Fruit fly (Drosophila melanogaster) whole organism, embryonic: ENCODE measurements around the gene CG13449.

Experiments used
- Adf1 ChIP-seq: fragments of 200-800 bp; sonication (Bioruptor generic); IDR thresholded peaks from 2 replicates; pipeline ENCODE4 v1.3.6; 2022; ENCODE audit warnings: missing biosample characterization, missing genetic modification characterization
- Blimp-1 ChIP-seq: fragments of 200-800 bp; sonication (Bioruptor generic); optimal IDR thresholded peaks from 3 replicates; lab custom pipeline; 2018; ENCODE audit warnings: missing biosample characterization, missing genetic modification characterization, mild to moderate bottlenecking, moderate library complexity, missing genetic modification reagents
- CG10209 ChIP-seq: fragments of 200-800 bp; sonication (Bioruptor generic); optimal IDR thresholded peaks from 3 replicates; lab custom pipeline; 2017; ENCODE audit warnings: missing biosample characterization, mild to moderate bottlenecking, missing genetic modification characterization, missing genetic modification reagents
- CG10462 ChIP-seq: fragments of 200-800 bp; sonication (Bioruptor generic); optimal IDR thresholded peaks from 2 replicates; lab custom pipeline; 2016; ENCODE audit warnings: missing biosample characterization, missing genetic modification characterization
- CG11247 ChIP-seq: fragments of 200-800 bp; sonication (Bioruptor generic); IDR thresholded peaks from 2 replicates; pipeline ENCODE4 v1.3.6; 2022; ENCODE audit warnings: missing biosample characterization, missing genetic modification characterization
- CG1233 ChIP-seq: fragments of 200-800 bp; sonication (Bioruptor generic); optimal IDR thresholded peaks from 4 replicates; lab custom pipeline; 2018; ENCODE audit warnings: missing biosample characterization, mild to moderate bottlenecking, missing genetic modification characterization
- CG12391 ChIP-seq: fragments of 200-800 bp; sonication (Bioruptor generic); optimal IDR thresholded peaks from 3 replicates; lab custom pipeline; 2018; ENCODE audit warnings: missing biosample characterization, mild to moderate bottlenecking, missing genetic modification characterization, moderate library complexity
- CG12942 ChIP-seq: fragments of 200-800 bp; sonication (Bioruptor generic); optimal IDR thresholded peaks from 3 replicates; lab custom pipeline; 2016; ENCODE audit warnings: missing biosample characterization, missing genetic modification characterization
- CG1603 ChIP-seq: fragments of 200-800 bp; sonication (Bioruptor generic); optimal IDR thresholded peaks from 2 replicates; lab custom pipeline; 2019; ENCODE audit warnings: missing biosample characterization, mild to moderate bottlenecking, missing genetic modification characterization, moderate library complexity
- CG17328 ChIP-seq: fragments of 200-800 bp; sonication (Bioruptor generic); IDR thresholded peaks from 2 replicates; pipeline ENCODE4 v1.3.6; 2022; ENCODE audit warnings: missing biosample characterization, missing genetic modification characterization
- CG17568 ChIP-seq: fragments of 200-800 bp; sonication (Bioruptor generic); optimal IDR thresholded peaks from 2 replicates; lab custom pipeline; 2018; ENCODE audit warnings: missing biosample characterization, mild to moderate bottlenecking, missing genetic modification characterization, moderate library complexity
- CG17829 ChIP-seq: fragments of 200-800 bp; optimal IDR thresholded peaks from 2 replicates; lab custom pipeline; 2019; ENCODE audit warnings: missing biosample characterization, mild to moderate bottlenecking, missing genetic modification characterization, moderate library complexity
- CG18262 ChIP-seq: fragments of 200-800 bp; optimal IDR thresholded peaks from 3 replicates; lab custom pipeline; 2019; ENCODE audit warnings: missing biosample characterization, mild to moderate bottlenecking, missing genetic modification characterization, moderate library complexity
- CG2712 ChIP-seq: fragments of 200-800 bp; optimal IDR thresholded peaks from 3 replicates; lab custom pipeline; 2019; ENCODE audit warnings: missing biosample characterization, mild to moderate bottlenecking, missing genetic modification characterization, moderate library complexity
- CG43689 ChIP-seq: fragments of 200-800 bp; sonication (Bioruptor generic); IDR thresholded peaks from 2 replicates; pipeline ENCODE4 v1.3.6; 2022; ENCODE audit warnings: missing biosample characterization, missing genetic modification characterization
- CG4854 ChIP-seq: fragments of 200-800 bp; sonication (Bioruptor generic); optimal IDR thresholded peaks from 2 replicates; lab custom pipeline; 2016; ENCODE audit warnings: missing biosample characterization, missing genetic modification characterization, inconsistent platforms
- CG6813 ChIP-seq: fragments of 200-800 bp; sonication (Bioruptor generic); optimal IDR thresholded peaks from 2 replicates; lab custom pipeline; 2017; ENCODE audit warnings: missing biosample characterization, missing genetic modification characterization, mild to moderate bottlenecking, moderate library complexity, missing genetic modification reagents
- CG7839 ChIP-seq: fragments of 200-800 bp; sonication (Bioruptor generic); optimal IDR thresholded peaks from 3 replicates; lab custom pipeline; 2018; ENCODE audit warnings: missing biosample characterization, mild to moderate bottlenecking, missing genetic modification characterization, moderate library complexity
- CG8944 ChIP-seq: fragments of 200-800 bp; sonication (Bioruptor generic); optimal IDR thresholded peaks from 3 replicates; lab custom pipeline; 2016; ENCODE audit warnings: missing biosample characterization, missing genetic modification characterization
- Ets65A ChIP-seq: fragments of 200-800 bp; sonication (Bioruptor generic); peaks from one replicate; lab custom pipeline; 2016; ENCODE audit warnings: missing biosample characterization, missing genetic modification characterization
- Lhr ChIP-seq: fragments of 200-800 bp; sonication (Bioruptor generic); optimal IDR thresholded peaks from 3 replicates; lab custom pipeline; 2017; ENCODE audit warnings: mild to moderate bottlenecking, missing biosample characterization, missing genetic modification reagents, missing genetic modification characterization
- Med ChIP-seq: fragments of 200-800 bp; sonication (Bioruptor generic); peaks from one replicate; lab custom pipeline; 2016; ENCODE audit warnings: missing biosample characterization, missing genetic modification characterization, mild to moderate bottlenecking, inconsistent platforms, moderate library complexity
- Sox102F ChIP-seq: fragments of 200-800 bp; sonication (Bioruptor generic); optimal IDR thresholded peaks from 2 replicates; lab custom pipeline; 2018; ENCODE audit warnings: missing biosample characterization, mild to moderate bottlenecking, missing genetic modification characterization, moderate library complexity
- Ssrp ChIP-seq: fragments of 200-800 bp; sonication (Bioruptor generic); optimal IDR thresholded peaks from 2 replicates; lab custom pipeline; 2018; ENCODE audit warnings: missing biosample characterization, mild to moderate bottlenecking, missing genetic modification characterization, moderate library complexity
- Stat92E ChIP-seq, 3 experiments: fragments of >200 bp in 2 of 3; fragments of 200-800 bp in 1 of 3; sonication (Bioruptor generic) in 1 of 3; optimal IDR thresholded peaks; 2 replicates each; lab custom pipeline; 2017 to 2019; ENCODE audit warnings: missing biosample characterization in 3 of 3, missing genetic modification characterization in 3 of 3, mild to moderate bottlenecking in 1 of 3, moderate library complexity in 1 of 3
- Xrp1 ChIP-seq: fragments of 200-800 bp; sonication (Bioruptor generic); IDR thresholded peaks from 2 replicates; pipeline ENCODE4 v1.3.6; 2022; ENCODE audit warnings: missing biosample characterization, missing genetic modification characterization
- ab ChIP-seq: fragments of 200-800 bp; sonication (Bioruptor generic); optimal IDR thresholded peaks from 2 replicates; lab custom pipeline; 2016; ENCODE audit warnings: missing biosample characterization, missing genetic modification characterization
- bsh ChIP-seq, 2 experiments: fragments of 200-800 bp; sonication (Bioruptor generic); optimal IDR thresholded peaks; 2 replicates each; lab custom pipeline; 2017 to 2018; ENCODE audit warnings: mild to moderate bottlenecking in 2 of 2, missing biosample characterization in 2 of 2, missing genetic modification characterization in 2 of 2, moderate library complexity in 1 of 2
- croc ChIP-seq: fragments of 200-800 bp; sonication (Bioruptor generic); conservative IDR thresholded peaks from 3 replicates; pipeline ENCODE4 v1.3.6; 2022; ENCODE audit warnings: missing biosample characterization, missing genetic modification characterization
- dmrt11E ChIP-seq: fragments of 200-800 bp; sonication (Bioruptor generic); optimal IDR thresholded peaks from 3 replicates; lab custom pipeline; 2018; ENCODE audit warnings: missing biosample characterization, mild to moderate bottlenecking, missing genetic modification characterization, moderate library complexity
- ewg ChIP-seq: fragments of 200-800 bp; sonication (Bioruptor generic); optimal IDR thresholded peaks from 3 replicates; lab custom pipeline; 2017; ENCODE audit warnings: mild to moderate bottlenecking, missing biosample characterization, missing genetic modification reagents, missing genetic modification characterization
- eyg ChIP-seq: fragments of 200-800 bp; sonication (Bioruptor generic); optimal IDR thresholded peaks from 3 replicates; lab custom pipeline; 2016; ENCODE audit warnings: missing biosample characterization, missing genetic modification characterization
- gem ChIP-seq: fragments of 200-800 bp; sonication (Bioruptor generic); optimal IDR thresholded peaks from 2 replicates; lab custom pipeline; 2019; ENCODE audit warnings: missing biosample characterization, mild to moderate bottlenecking, missing genetic modification characterization, moderate library complexity
- grn ChIP-seq: fragments of 200-800 bp; sonication (Bioruptor generic); optimal IDR thresholded peaks from 3 replicates; lab custom pipeline; 2017; ENCODE audit warnings: missing biosample characterization, missing genetic modification characterization
- peb ChIP-seq: fragments of 200-800 bp; sonication (Bioruptor generic); IDR thresholded peaks from 2 replicates; pipeline ENCODE4 v1.3.6; 2022; ENCODE audit warnings: missing biosample characterization, missing genetic modification characterization
- prd ChIP-seq, 3 experiments: fragments of >200 bp in 2 of 3; fragments of 200-800 bp in 1 of 3; sonication (Bioruptor generic) in 1 of 3; optimal IDR thresholded peaks in 2 of 3; IDR thresholded peaks in 1 of 3; 2 replicates in 2 of 3; 3 replicates in 1 of 3; pipeline versions ENCODE4 v1.3.6 to Lab custom; 2017 to 2022; ENCODE audit warnings: missing biosample characterization in 1 of 3, missing genetic modification characterization in 1 of 3
- sc ChIP-seq, 3 experiments: fragments of >200 bp in 2 of 3; fragments of 200-800 bp in 1 of 3; sonication (Bioruptor generic) in 1 of 3; optimal IDR thresholded peaks; 2 replicates in 2 of 3; 3 replicates in 1 of 3; lab custom pipeline; 2017; ENCODE audit warnings: mild to moderate bottlenecking in 1 of 3, missing biosample characterization in 1 of 3, missing genetic modification characterization in 1 of 3, missing genetic modification reagents in 1 of 3
- sd ChIP-seq: fragments of 200-800 bp; sonication (Bioruptor generic); optimal IDR thresholded peaks from 3 replicates; lab custom pipeline; 2018; ENCODE audit warnings: missing biosample characterization, mild to moderate bottlenecking, missing genetic modification characterization, moderate library complexity
- sens ChIP-seq: fragments of 200-800 bp; sonication (Bioruptor generic); peaks from one replicate; lab custom pipeline; 2016; ENCODE audit warnings: missing biosample characterization, missing genetic modification characterization
- tll ChIP-seq, 2 experiments: fragments of 200-800 bp in 1 of 2; fragments of >200 bp in 1 of 2; sonication (Bioruptor generic) in 1 of 2; optimal IDR thresholded peaks; 2 replicates each; lab custom pipeline; 2017 to 2019; ENCODE audit warnings: missing biosample characterization in 2 of 2, missing genetic modification characterization in 2 of 2, mild to moderate bottlenecking in 1 of 2, moderate library complexity in 1 of 2
- trem ChIP-seq: fragments of 200-800 bp; optimal IDR thresholded peaks from 3 replicates; lab custom pipeline; 2019; ENCODE audit warnings: missing biosample characterization, mild to moderate bottlenecking, missing genetic modification characterization, moderate library complexity
- tup ChIP-seq: fragments of 200-800 bp; sonication (Bioruptor generic); optimal IDR thresholded peaks from 2 replicates; lab custom pipeline; 2016; ENCODE audit warnings: missing biosample characterization, mild to moderate bottlenecking, missing genetic modification characterization, moderate library complexity
- zen ChIP-seq: fragments of 200-800 bp; sonication (Bioruptor generic); optimal IDR thresholded peaks from 3 replicates; lab custom pipeline; 2018; ENCODE audit warnings: missing biosample characterization, mild to moderate bottlenecking, missing genetic modification characterization, moderate library complexity
- zen2 ChIP-seq: fragments of 200-800 bp; sonication (Bioruptor generic); IDR thresholded peaks from 3 replicates; pipeline ENCODE4 v1.3.6; 2022; ENCODE audit warnings: missing biosample characterization, missing genetic modification characterization; ENCODE audit not compliant: partially characterized antibody

Gene CG13449

DNA sequence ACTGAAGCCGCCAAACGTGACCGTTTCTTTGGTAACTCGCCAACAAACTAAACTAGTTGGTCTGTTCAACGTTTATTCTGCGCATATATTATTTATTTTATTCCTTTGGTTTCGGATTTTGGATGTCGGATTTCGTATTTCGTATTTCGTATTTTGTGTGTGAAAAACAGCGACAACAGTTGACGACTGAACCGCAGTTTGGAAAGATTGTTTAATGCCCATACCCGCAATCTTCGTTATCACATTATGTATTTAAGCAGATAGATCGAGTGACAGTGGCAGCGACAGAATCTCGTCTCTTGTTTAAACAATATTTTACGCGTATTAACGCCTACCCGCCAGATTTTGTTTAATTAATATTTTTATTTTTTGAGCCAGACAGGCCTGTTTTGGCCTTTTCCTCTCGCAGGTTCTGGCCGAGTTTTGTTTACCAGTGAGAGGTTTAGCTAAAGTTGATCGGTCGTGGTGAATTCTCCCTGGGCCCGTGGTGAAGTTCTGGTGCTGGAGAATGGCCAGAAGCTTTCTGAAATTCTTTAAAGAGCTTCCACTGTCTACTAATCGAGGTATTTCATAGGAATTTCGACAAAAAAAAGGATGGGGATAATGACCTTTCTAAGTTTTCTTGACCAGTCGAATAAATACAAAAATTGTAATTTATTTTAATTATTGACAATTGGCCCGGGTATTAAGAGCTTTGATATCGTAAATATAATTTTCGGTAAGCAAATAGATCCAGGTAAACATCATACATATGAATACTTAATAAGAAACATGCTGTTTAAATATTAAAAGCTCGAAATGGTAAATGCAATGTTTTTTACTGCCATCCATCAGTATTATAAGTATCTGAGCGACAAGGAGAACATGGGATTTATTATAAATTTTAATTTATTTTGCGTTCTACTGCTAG lies 35.3 kb upstream of the CG13449 start, which contains the start of the genes comm3 and CG43083:
Gene comm3 (minus strand): TSS at position 51 of the 910 bp plus-strand sequence.
Gene CG43083 (plus strand): TSS at position 860 of the 910 bp plus-strand sequence.
- TF ChIP-seq zen2 (GFP tag; lab: Robert Waterston, UW): no peak
- TF ChIP-seq CG17568 (GFP tag; lab: Kevin White, UChicago): peak; percentile 15
- no peak for TF ChIP-seq tup
- TF ChIP-seq sens (GFP tag; lab: Kevin White, UChicago): peak; percentile 52
- TF ChIP-seq CG6813: peak; percentile 31
- TF ChIP-seq sd (tag; lab: Kevin White, UChicago): peak; percentile 85
- no peak for TF ChIP-seq CG8944

- TF ChIP-seq gem (tag; lab: Kevin White, UChicago): peak; percentile 35
- TF ChIP-seq Stat92E (GFP tag; optimal IDR thresholded peaks at IDR 0.05; lab: Kevin White, UChicago): no peak
- TF ChIP-seq CG1603 (tag; lab: Kevin White, UChicago): peak; percentile 15
- TF ChIP-seq Med (GFP tag; lab: Kevin White, UChicago): peak; percentile 54
- peak; percentile 4 for TF ChIP-seq trem (tag; lab: Kevin White, UChicago)
- TF ChIP-seq peb (GFP tag; lab: Robert Waterston, UW): no peak
- TF ChIP-seq Adf1 (GFP tag; lab: Robert Waterston, UW): no peak
- TF ChIP-seq Lhr (GFP tag; lab: Kevin White, UChicago): no peak
- no peak for TF ChIP-seq prd (optimal IDR thresholded peaks at IDR 0.05; lab: Kevin White, UChicago)
- TF ChIP-seq prd (GFP tag; IDR thresholded peaks at IDR 0.05; lab: Robert Waterston, UW): peak; percentile 38; the same call in 1 of the 3 replicates
- TF ChIP-seq sc (optimal IDR thresholded peaks at IDR 0.05; lab: Kevin White, UChicago): no peak
- TF ChIP-seq sc (GFP tag; optimal IDR thresholded peaks at IDR 0.05; lab: Kevin White, UChicago): no peak
- no peak for TF ChIP-seq CG11247 (GFP tag; lab: Robert Waterston, UW)
- peak; percentile 4 for TF ChIP-seq CG10462
- TF ChIP-seq ewg (GFP tag; lab: Kevin White, UChicago): no peak
- TF ChIP-seq ab (GFP tag; lab: Kevin White, UChicago): no peak
- peak; percentile 46 for TF ChIP-seq dmrt11E
- no peak for TF ChIP-seq eyg (GFP tag; lab: Kevin White, UChicago)
- peak; percentile 28; the same call in 1 of the 2 replicates for TF ChIP-seq CG17328 (GFP tag; lab: Robert Waterston, UW)
- TF ChIP-seq tll (GFP tag; optimal IDR thresholded peaks at IDR 0.05; lab: Kevin White, UChicago): no peak
- TF ChIP-seq CG17829 (tag; lab: Kevin White, UChicago): peak; percentile 5
- 0 out of 2 replicates have a peak, but pooled peaks have one; percentile 24 for TF ChIP-seq Xrp1
- TF ChIP-seq CG8944: no peak
- TF ChIP-seq Sox102F (GFP tag; lab: Kevin White, UChicago): peak; percentile 13
- peak; percentile 5 for TF ChIP-seq Ssrp (tag; lab: Kevin White, UChicago)
- no peak for TF ChIP-seq CG12942
- no peak for TF ChIP-seq CG1233 (GFP tag; lab: Kevin White, UChicago)
- peak; percentile 3 for TF ChIP-seq Blimp-1 (GFP tag; lab: Kevin White, UChicago)
- no peak for TF ChIP-seq CG4854 (GFP tag; lab: Kevin White, UChicago)
- peak; percentile 3 for TF ChIP-seq CG7839 (tag; lab: Kevin White, UChicago)
- TF ChIP-seq CG18262 (tag; lab: Kevin White, UChicago): peak; percentile 10
- TF ChIP-seq CG2712: peak; percentile 30
- peak; percentile 26 for TF ChIP-seq zen (tag; lab: Kevin White, UChicago)
- no peak for TF ChIP-seq CG43689 (GFP tag; lab: Robert Waterston, UW)
- peak; percentile 6 for TF ChIP-seq CG12391 (tag; lab: Kevin White, UChicago)
- TF ChIP-seq grn (GFP tag; lab: Kevin White, UChicago): no peak
- TF ChIP-seq CG10209 (GFP tag; lab: Kevin White, UChicago): no peak
- no peak for TF ChIP-seq croc
- TF ChIP-seq Ets65A (GFP tag; lab: Kevin White, UChicago): peak; percentile 17
- TF ChIP-seq bsh (GFP tag; optimal IDR thresholded peaks at IDR 0.05; lab: Kevin White, UChicago): peak in 1 of 2 experiments; percentile 29
These were observed 33.6 kb upstream of the CG13449 start for dm6 chr3L:15646182-15646581.
